Worm (Caenorhabditis elegans) whole organism, late embryonic: ENCODE data around the gene tam-1.

ENCODE experiments used
- K02D7.2 ChIP-seq: sonication (generic microtip); optimal IDR thresholded peaks from 2 replicates; lab custom pipeline; 2017; ENCODE audit warnings: mild to moderate bottlenecking, missing genetic modification characterization, missing compliant biosample characterization
- ama-1 ChIP-seq: fragments of 150-350 bp; optimal IDR thresholded peaks from 2 replicates; lab custom pipeline; 2014
- ceh-18 ChIP-seq: sonication (generic microtip); optimal IDR thresholded peaks from 2 replicates; lab custom pipeline; 2016; ENCODE audit warnings: missing genetic modification characterization, missing compliant biosample characterization
- ceh-24 ChIP-seq: sonication (generic microtip); optimal IDR thresholded peaks from 2 replicates; lab custom pipeline; 2016; ENCODE audit warnings: mild to moderate bottlenecking, missing genetic modification characterization, missing compliant biosample characterization
- ceh-30 ChIP-seq: fragments of 150-350 bp; optimal IDR thresholded peaks from 2 replicates; lab custom pipeline; 2014; ENCODE audit warnings: missing biosample characterization, missing genetic modification characterization
- ceh-31 ChIP-seq: sonication (generic microtip); optimal IDR thresholded peaks from 2 replicates; lab custom pipeline; 2016; ENCODE audit warnings: missing genetic modification characterization, missing compliant biosample characterization
- dve-1 ChIP-seq: sonication (generic microtip); optimal IDR thresholded peaks from 2 replicates; lab custom pipeline; 2017; ENCODE audit warnings: antibody characterized with exemption, mild to moderate bottlenecking, missing genetic modification characterization, missing compliant biosample characterization
- elt-2 ChIP-seq: sonication (generic microtip); optimal IDR thresholded peaks from 2 replicates; lab custom pipeline; 2016; ENCODE audit warnings: missing genetic modification reagents, missing genetic modification characterization, missing compliant biosample characterization
- elt-4 ChIP-seq: sonication (generic microtip); optimal IDR thresholded peaks from 2 replicates; lab custom pipeline; 2016; ENCODE audit warnings: missing genetic modification characterization, missing compliant biosample characterization
- eyg-1 ChIP-seq: sonication (generic microtip); optimal IDR thresholded peaks from 2 replicates; lab custom pipeline; 2016; ENCODE audit warnings: missing genotype, missing genetic modification characterization, missing compliant biosample characterization
- fax-1 ChIP-seq: sonication (generic microtip); optimal IDR thresholded peaks from 2 replicates; lab custom pipeline; 2016; ENCODE audit warnings: missing genotype, missing genetic modification characterization, missing compliant biosample characterization
- fkh-10 ChIP-seq: fragments of 150-350 bp; optimal IDR thresholded peaks from 2 replicates; lab custom pipeline; 2014; ENCODE audit warnings: missing biosample characterization, missing genetic modification reagents, missing genetic modification characterization
- gmeb-2 ChIP-seq: sonication (generic microtip); optimal IDR thresholded peaks from 2 replicates; lab custom pipeline; 2016; ENCODE audit warnings: missing genetic modification characterization, inconsistent platforms, missing compliant biosample characterization
- hlh-13 ChIP-seq: fragments of 200-800 bp; sonication (Bioruptor generic); optimal IDR thresholded peaks from 2 replicates; lab custom pipeline; 2018; ENCODE audit warnings: mild to moderate bottlenecking, missing genetic modification characterization, missing compliant biosample characterization
- hlh-30 ChIP-seq: sonication (generic microtip); optimal IDR thresholded peaks from 2 replicates; lab custom pipeline; 2017; ENCODE audit warnings: antibody characterized with exemption, missing genetic modification characterization, missing compliant biosample characterization; ENCODE audit not compliant: insufficient read depth
- hlh-6 ChIP-seq: sonication (generic microtip); optimal IDR thresholded peaks from 2 replicates; lab custom pipeline; 2016; ENCODE audit warnings: missing genotype, missing genetic modification characterization, missing compliant biosample characterization
- lin-11 ChIP-seq: fragments of 200-800 bp; sonication (Bioruptor generic); optimal IDR thresholded peaks from 2 replicates; lab custom pipeline; 2018; ENCODE audit warnings: mild to moderate bottlenecking, missing genetic modification characterization, missing compliant biosample characterization
- npax-4 ChIP-seq: sonication (generic microtip); optimal IDR thresholded peaks from 2 replicates; lab custom pipeline; 2016; ENCODE audit warnings: missing genetic modification characterization, missing compliant biosample characterization
- odd-2 ChIP-seq: sonication (generic microtip); optimal IDR thresholded peaks from 2 replicates; lab custom pipeline; 2017; ENCODE audit warnings: antibody characterized with exemption, mild to moderate bottlenecking, missing genetic modification characterization, missing compliant biosample characterization
- pat-9 ChIP-seq: fragments of 200-800 bp; sonication (Bioruptor generic); optimal IDR thresholded peaks from 2 replicates; lab custom pipeline; 2018; ENCODE audit warnings: mild to moderate bottlenecking, missing genetic modification characterization, moderate library complexity, missing compliant biosample characterization
- ref-2 ChIP-seq: sonication (generic microtip); optimal IDR thresholded peaks from 2 replicates; lab custom pipeline; 2016; ENCODE audit warnings: missing genetic modification characterization, missing compliant biosample characterization
- rnt-1 ChIP-seq: sonication (generic microtip); optimal IDR thresholded peaks from 2 replicates; lab custom pipeline; 2016; ENCODE audit warnings: missing genetic modification characterization, missing compliant biosample characterization
- tbx-7 ChIP-seq: sonication (generic microtip); optimal IDR thresholded peaks from 2 replicates; lab custom pipeline; 2016; ENCODE audit warnings: missing genotype, missing genetic modification characterization, missing compliant biosample characterization
- ttx-3 ChIP-seq: sonication (generic microtip); optimal IDR thresholded peaks from 2 replicates; lab custom pipeline; 2016; ENCODE audit warnings: missing genetic modification reagents, missing genetic modification characterization, missing compliant biosample characterization
- unc-3 ChIP-seq, 2 experiments: fragments of 200-800 bp in 1 of 2; sonication (Bioruptor generic) in 1 of 2; sonication (generic microtip) in 1 of 2; conservative IDR thresholded peaks in 1 of 2; optimal IDR thresholded peaks in 1 of 2; 2 replicates each; pipeline versions ENCODE4 v1.3.6 to Lab custom; 2016 to 2022; ENCODE audit warnings: missing compliant biosample characterization in 2 of 2, missing genetic modification characterization in 2 of 2, missing genetic modification reagents in 1 of 2
- unc-55 ChIP-seq: sonication (generic microtip); optimal IDR thresholded peaks from 2 replicates; lab custom pipeline; 2017; ENCODE audit warnings: missing biosample characterization, missing genetic modification reagents, missing genetic modification characterization
- zip-5 ChIP-seq: sonication (generic microtip); optimal IDR thresholded peaks from 2 replicates; lab custom pipeline; 2016; ENCODE audit warnings: missing genetic modification characterization, missing compliant biosample characterization

The tam-1 gene

ce11 chrV:4926371-4926770, 36.5 kb downstream of the tam-1 start, which contains the start of gene srh-21:
TSS of gene srh-21 (plus strand) at chrV:4926671.
- TF ChIP-seq unc-3 (GFP tag; conservative IDR thresholded peaks at IDR 0.05; lab: Robert Waterston, UW) (no peak), unc-3 (tag; optimal IDR thresholded peaks at IDR 0.05; lab: Kevin White, UChicago) (no peak), zip-5 (tag; lab: Kevin White, UChicago) (no peak), ceh-31 (tag; lab: Kevin White, UChicago) (no peak), ttx-3 (tag; lab: Kevin White, UChicago) (no peak), hlh-13 (GFP tag; lab: Kevin White, UChicago) (no peak)

ce11 chrV:4924618-4925017, 38.3 kb downstream of the tam-1 start, which contains the start of gene srh-20:
TSS of gene srh-20 (plus strand) at chrV:4924918.
- TF ChIP-seq ama-1 (no peak), ceh-30 (tag; lab: Kevin White, UChicago) (no peak), hlh-6 (no peak), elt-4 (no peak), pat-9 (tag; lab: Kevin White, UChicago) (no peak), dve-1 (tag; lab: Kevin White, UChicago) (no peak), unc-55 (GFP tag; lab: Kevin White, UChicago) (no peak), K02D7.2 (tag; lab: Kevin White, UChicago) (no peak), eyg-1 (no peak), fax-1 (tag; lab: Kevin White, UChicago) (no peak)
- TF ChIP-seq, all 69 proteins: peak for 0

- TF ChIP-seq gmeb-2 (no peak), lin-11 (tag; lab: Kevin White, UChicago) (no peak), npax-4 (tag; lab: Kevin White, UChicago) (no peak), odd-2 (tag; lab: Kevin White, UChicago) (no peak), ceh-24 (tag; lab: Kevin White, UChicago) (no peak), ref-2 (no peak), tbx-7 (tag; lab: Kevin White, UChicago) (no peak), ceh-18 (tag; lab: Kevin White, UChicago) (no peak)
These were observed 40.9 kb downstream of the tam-1 start, which contains the start of gene srh-22 for ce11 chrV:4922024-4922423. TSS of gene srh-22 (plus strand) at chrV:4922324.

ce11 chrV:4920690-4921152, 42.2 kb downstream of the tam-1 start, which contains the start of the genes C02E7.8 and srh-23:
TSS of gene C02E7.8 (minus strand) at chrV:4920790.
TSS of gene srh-23 (plus strand) at chrV:4921102.
- no peak for TF ChIP-seq fkh-10

ce11 chrV:4918664-4919257, 44.1 kb downstream of the tam-1 start, which contains the start of gene C02E7.6:
TSS of gene C02E7.6 (plus strand) at chrV:4919207.
- TF ChIP-seq hlh-30 (tag; lab: Kevin White, UChicago) (no peak), rnt-1 (tag; lab: Kevin White, UChicago) (peak; percentile 16)

ce11 chrV:4918091-4918624, 44.7 kb downstream of the tam-1 start, which contains the start of gene C02E7.7:
TSS of gene C02E7.7 (minus strand) at chrV:4918574.
- TF ChIP-seq ama-1 (peak; percentile 7), ceh-24 (tag; lab: Kevin White, UChicago) (no peak)

- peak; percentile 60 for TF ChIP-seq elt-2 (tag; lab: Kevin White, UChicago)
- no peak for TF ChIP-seq ref-2
- no peak for TF ChIP-seq dve-1 (tag; lab: Kevin White, UChicago)
These were observed 48.0 kb downstream of the tam-1 start, which contains the start of gene H23N18.6 for ce11 chrV:4914879-4915278. TSS of gene H23N18.6 (minus strand) at chrV:4915079.
